Fruit fly (Drosophila melanogaster) whole organism, embryonic: ENCODE data around the gene GstO2.
A peak's percentile ranks its signal among the peaks of the same experiment; 100 is the strongest.

Experiments used
- Aef1 ChIP-seq: fragments of 200-800 bp; sonication (Bioruptor generic); IDR thresholded peaks from 3 replicates; pipeline ENCODE4 v1.3.6; 2022; ENCODE audit warnings: missing biosample characterization, missing genetic modification characterization
- CG10147 ChIP-seq: fragments of 200-800 bp; sonication (Bioruptor generic); optimal IDR thresholded peaks from 2 replicates; lab custom pipeline; 2019; ENCODE audit warnings: missing biosample characterization, mild to moderate bottlenecking, missing genetic modification characterization, moderate library complexity
- CG1024 ChIP-seq: fragments of 200-800 bp; sonication (Bioruptor generic); IDR thresholded peaks from 2 replicates; pipeline ENCODE4 v1.3.6; 2022; ENCODE audit warnings: missing biosample characterization, missing genetic modification characterization
- CG10274 ChIP-seq: fragments of 200-800 bp; sonication (Bioruptor generic); optimal IDR thresholded peaks from 3 replicates; lab custom pipeline; 2017; ENCODE audit warnings: missing biosample characterization, mild to moderate bottlenecking, missing genetic modification characterization
- CG10959 ChIP-seq: fragments of 200-800 bp; sonication (Bioruptor generic); IDR thresholded peaks from 2 replicates; pipeline ENCODE4 v1.3.6; 2022; ENCODE audit warnings: missing biosample characterization, missing genetic modification characterization
- CG11504 ChIP-seq: fragments of 200-800 bp; sonication (Bioruptor generic); optimal IDR thresholded peaks from 3 replicates; lab custom pipeline; 2019; ENCODE audit warnings: missing biosample characterization, mild to moderate bottlenecking, missing genetic modification characterization, moderate library complexity
- CG11695 ChIP-seq: fragments of 200-800 bp; sonication (Bioruptor generic); IDR thresholded peaks from 3 replicates; pipeline ENCODE4 v1.3.6; 2022; ENCODE audit warnings: missing biosample characterization, missing genetic modification characterization
- CG12236 ChIP-seq: fragments of 200-800 bp; sonication (Bioruptor generic); optimal IDR thresholded peaks from 2 replicates; lab custom pipeline; 2016; ENCODE audit warnings: missing biosample characterization, missing genetic modification characterization
- CG12299 ChIP-seq: fragments of 200-800 bp; sonication (Bioruptor generic); optimal IDR thresholded peaks from 2 replicates; lab custom pipeline; 2018; ENCODE audit warnings: missing biosample characterization, mild to moderate bottlenecking, missing genetic modification characterization
- CG12769 ChIP-seq: fragments of 200-800 bp; sonication (Bioruptor generic); optimal IDR thresholded peaks from 2 replicates; lab custom pipeline; 2019; ENCODE audit warnings: missing biosample characterization, mild to moderate bottlenecking, missing genetic modification characterization, moderate library complexity
- CG1529 ChIP-seq: fragments of 200-800 bp; sonication (Bioruptor generic); optimal IDR thresholded peaks from 3 replicates; lab custom pipeline; 2018; ENCODE audit warnings: missing biosample characterization, missing genetic modification characterization
- CG16813 ChIP-seq: fragments of 200-800 bp; sonication (Bioruptor generic); IDR thresholded peaks from 3 replicates; pipeline ENCODE4 v1.3.6; 2022; ENCODE audit warnings: missing biosample characterization, missing genetic modification characterization; ENCODE audit not compliant: partially characterized antibody
- CG17829 ChIP-seq: fragments of 200-800 bp; optimal IDR thresholded peaks from 2 replicates; lab custom pipeline; 2019; ENCODE audit warnings: missing biosample characterization, mild to moderate bottlenecking, missing genetic modification characterization, moderate library complexity
- CG18262 ChIP-seq: fragments of 200-800 bp; optimal IDR thresholded peaks from 3 replicates; lab custom pipeline; 2019; ENCODE audit warnings: missing biosample characterization, mild to moderate bottlenecking, missing genetic modification characterization, moderate library complexity
- CG18476 ChIP-seq: fragments of 200-800 bp; sonication (Bioruptor generic); optimal IDR thresholded peaks from 2 replicates; lab custom pipeline; 2016; ENCODE audit warnings: missing biosample characterization, mild to moderate bottlenecking, missing genetic modification characterization
- CG2875 ChIP-seq: fragments of 200-800 bp; sonication (Bioruptor generic); optimal IDR thresholded peaks from 2 replicates; lab custom pipeline; 2017; ENCODE audit warnings: missing biosample characterization, mild to moderate bottlenecking, missing genetic modification characterization, missing genetic modification reagents
- CG31224 ChIP-seq: fragments of 200-800 bp; sonication (Bioruptor generic); IDR thresholded peaks from 2 replicates; pipeline ENCODE4 v1.3.6; 2022; ENCODE audit warnings: missing biosample characterization, missing genetic modification characterization
- CG32532 ChIP-seq: fragments of 200-800 bp; sonication (Bioruptor generic); IDR thresholded peaks from 2 replicates; pipeline ENCODE4 v1.3.6; 2022; ENCODE audit warnings: missing biosample characterization, missing genetic modification characterization
- CG3726 ChIP-seq: fragments of 200-800 bp; sonication (Bioruptor generic); IDR thresholded peaks from 3 replicates; pipeline ENCODE4, ENCODE4 v1.3.6; 2022; ENCODE audit warnings: missing biosample characterization, missing genetic modification characterization
- CG3838 ChIP-seq: fragments of 200-800 bp; sonication (Bioruptor generic); optimal IDR thresholded peaks from 3 replicates; lab custom pipeline; 2016; ENCODE audit warnings: missing biosample characterization, missing genetic modification characterization
- CG5245 ChIP-seq: fragments of 200-800 bp; sonication (Bioruptor generic); optimal IDR thresholded peaks from 3 replicates; lab custom pipeline; 2016; ENCODE audit warnings: missing biosample characterization, missing genetic modification characterization
- CG6813 ChIP-seq: fragments of 200-800 bp; sonication (Bioruptor generic); optimal IDR thresholded peaks from 2 replicates; lab custom pipeline; 2017; ENCODE audit warnings: missing biosample characterization, missing genetic modification characterization, mild to moderate bottlenecking, moderate library complexity, missing genetic modification reagents
- CG7786 ChIP-seq: fragments of 200-800 bp; sonication (Bioruptor generic); optimal IDR thresholded peaks from 2 replicates; lab custom pipeline; 2016; ENCODE audit warnings: missing biosample characterization, missing genetic modification characterization
- CG8089 ChIP-seq: fragments of 200-800 bp; sonication (Bioruptor generic); optimal IDR thresholded peaks from 3 replicates; lab custom pipeline; 2016; ENCODE audit warnings: missing biosample characterization, missing genetic modification characterization
- D ChIP-seq, 2 experiments: fragments of 200-800 bp in 1 of 2; fragments of >200 bp in 1 of 2; sonication (Bioruptor generic) in 1 of 2; optimal IDR thresholded peaks; 2 replicates in 1 of 2; 3 replicates in 1 of 2; lab custom pipeline; 2017; ENCODE audit warnings: mild to moderate bottlenecking in 1 of 2, missing biosample characterization in 1 of 2, missing genetic modification characterization in 1 of 2, missing genetic modification reagents in 1 of 2
- Dip2 ChIP-seq: fragments of 200-800 bp; sonication (Bioruptor generic); IDR thresholded peaks from 2 replicates; pipeline ENCODE4 v1.3.6; 2022; ENCODE audit warnings: missing biosample characterization, missing genetic modification characterization
- Eip74EF ChIP-seq, 2 experiments: fragments of 200-800 bp in 1 of 2; fragments of >200 bp in 1 of 2; sonication (Bioruptor generic) in 1 of 2; optimal IDR thresholded peaks; 2 replicates each; lab custom pipeline; 2017 to 2019; ENCODE audit warnings: missing biosample characterization in 2 of 2, missing genetic modification characterization in 2 of 2, mild to moderate bottlenecking in 1 of 2, moderate library complexity in 1 of 2
- Gsc ChIP-seq: fragments of 200-800 bp; sonication (Bioruptor generic); IDR thresholded peaks from 2 replicates; pipeline ENCODE4 v1.3.6; 2022; ENCODE audit warnings: missing biosample characterization, missing genetic modification characterization
- HHEX ChIP-seq: fragments of 200-800 bp; sonication (Bioruptor generic); optimal IDR thresholded peaks from 3 replicates; lab custom pipeline; 2017; ENCODE audit warnings: missing biosample characterization, mild to moderate bottlenecking, missing genetic modification characterization, missing genetic modification reagents
- HmgZ ChIP-seq: fragments of 200-800 bp; sonication (Bioruptor generic); optimal IDR thresholded peaks from 2 replicates; lab custom pipeline; 2018; ENCODE audit warnings: missing biosample characterization, mild to moderate bottlenecking, missing genetic modification characterization
- NC2β ChIP-seq: fragments of 200-800 bp; sonication (Bioruptor generic); optimal IDR thresholded peaks from 2 replicates; lab custom pipeline; 2016; ENCODE audit warnings: missing biosample characterization, missing genetic modification characterization
- Neu2 ChIP-seq: fragments of 200-800 bp; sonication (Bioruptor generic); optimal IDR thresholded peaks from 3 replicates; lab custom pipeline; 2016; ENCODE audit warnings: missing biosample characterization, missing genetic modification characterization, borderline replicate concordance
- Optix ChIP-seq: fragments of 200-800 bp; sonication (Bioruptor generic); IDR thresholded peaks from 3 replicates; pipeline ENCODE4 v1.3.6; 2022; ENCODE audit warnings: missing biosample characterization, missing genetic modification characterization
- Usf ChIP-seq: fragments of 200-800 bp; sonication (Bioruptor generic); optimal IDR thresholded peaks from 2 replicates; lab custom pipeline; 2017; ENCODE audit warnings: missing genotype, missing biosample characterization, missing genetic modification characterization
- Vsx1 ChIP-seq: fragments of 200-800 bp; sonication (Bioruptor generic); optimal IDR thresholded peaks from 2 replicates; lab custom pipeline; 2017; ENCODE audit warnings: missing biosample characterization, mild to moderate bottlenecking, missing genetic modification characterization, missing genetic modification reagents
- bab2 ChIP-seq: fragments of 200-800 bp; sonication (Bioruptor generic); optimal IDR thresholded peaks from 2 replicates; lab custom pipeline; 2016; ENCODE audit warnings: missing biosample characterization, missing genetic modification characterization
- bbx ChIP-seq: fragments of 200-800 bp; sonication (Bioruptor generic); IDR thresholded peaks from 2 replicates; pipeline ENCODE4 v1.3.6; 2022; ENCODE audit warnings: missing biosample characterization, missing genetic modification characterization; ENCODE audit not compliant: partially characterized antibody
- bsh ChIP-seq, 2 experiments: fragments of 200-800 bp; sonication (Bioruptor generic); optimal IDR thresholded peaks; 2 replicates each; lab custom pipeline; 2017 to 2018; ENCODE audit warnings: mild to moderate bottlenecking in 2 of 2, missing biosample characterization in 2 of 2, missing genetic modification characterization in 2 of 2, moderate library complexity in 1 of 2
- chm ChIP-seq: fragments of 200-800 bp; sonication (Bioruptor generic); IDR thresholded peaks from 2 replicates; pipeline ENCODE4 v1.3.6; 2022; ENCODE audit warnings: missing biosample characterization, missing genetic modification characterization
- ham ChIP-seq: fragments of 200-800 bp; sonication (Bioruptor generic); IDR thresholded peaks from 2 replicates; pipeline ENCODE4 v1.3.6; 2022; ENCODE audit warnings: missing biosample characterization, missing genetic modification characterization
- hth ChIP-seq: fragments of >200 bp; optimal IDR thresholded peaks from 2 replicates; lab custom pipeline; 2017; ENCODE audit warnings: inconsistent platforms
- jigr1 ChIP-seq: fragments of 200-800 bp; sonication (Bioruptor generic); IDR thresholded peaks from 3 replicates; pipeline ENCODE4 v1.3.6; 2022; ENCODE audit warnings: missing biosample characterization, missing genetic modification characterization
- jumu ChIP-seq: fragments of 200-800 bp; sonication (Bioruptor generic); optimal IDR thresholded peaks from 3 replicates; lab custom pipeline; 2016; ENCODE audit warnings: missing biosample characterization, missing genetic modification characterization
- nom ChIP-seq: fragments of 200-800 bp; sonication (Bioruptor generic); optimal IDR thresholded peaks from 2 replicates; lab custom pipeline; 2017; ENCODE audit warnings: missing biosample characterization, missing genetic modification characterization, mild to moderate bottlenecking, moderate library complexity, missing genetic modification reagents
- peb ChIP-seq: fragments of 200-800 bp; sonication (Bioruptor generic); IDR thresholded peaks from 2 replicates; pipeline ENCODE4 v1.3.6; 2022; ENCODE audit warnings: missing biosample characterization, missing genetic modification characterization
- pfk ChIP-seq: fragments of 200-800 bp; sonication (Bioruptor generic); optimal IDR thresholded peaks from 2 replicates; lab custom pipeline; 2018; ENCODE audit warnings: missing biosample characterization, mild to moderate bottlenecking, missing genetic modification characterization, moderate library complexity
- pho ChIP-seq: fragments of 200-800 bp; sonication (Bioruptor generic); optimal IDR thresholded peaks from 2 replicates; lab custom pipeline; 2016; ENCODE audit warnings: missing biosample characterization, missing genetic modification characterization
- pzg ChIP-seq: fragments of 200-800 bp; sonication (Bioruptor generic); optimal IDR thresholded peaks from 3 replicates; lab custom pipeline; 2018; ENCODE audit warnings: missing biosample characterization, mild to moderate bottlenecking, missing genetic modification characterization, moderate library complexity
- stwl ChIP-seq: fragments of 200-800 bp; sonication (Bioruptor generic); optimal IDR thresholded peaks from 3 replicates; lab custom pipeline; 2018; ENCODE audit warnings: missing biosample characterization, mild to moderate bottlenecking, missing genetic modification characterization, moderate library complexity
- vnd ChIP-seq: fragments of 200-800 bp; sonication (Bioruptor generic); IDR thresholded peaks from 3 replicates; pipeline ENCODE4 v1.3.6; 2022; ENCODE audit warnings: missing biosample characterization, missing genetic modification characterization; ENCODE audit not compliant: partially characterized antibody
- z ChIP-seq: fragments of 200-800 bp; sonication (Bioruptor generic); IDR thresholded peaks from 3 replicates; pipeline ENCODE4 v1.3.6; 2022; ENCODE audit warnings: missing biosample characterization, missing genetic modification characterization

The GstO2 gene

dm6 chr3L:8544710-8545109 lies 21.4 kb upstream of the GstO2 start, which contains the start of gene rhea (continued):
- TF ChIP-seq pho (GFP tag; lab: Kevin White, UChicago): no peak
- TF ChIP-seq Eip74EF (GFP tag; optimal IDR thresholded peaks at IDR 0.05; lab: Kevin White, UChicago): no peak
- no peak for TF ChIP-seq CG10959 (GFP tag; lab: Robert Waterston, UW)
- TF ChIP-seq Neu2 (GFP tag; lab: Kevin White, UChicago): no peak
- TF ChIP-seq vnd (GFP tag; lab: Robert Waterston, UW): peak; percentile 59; the same call in 2 of the 3 replicates
- TF ChIP-seq chm (GFP tag; lab: Robert Waterston, UW): no peak
- no peak for TF ChIP-seq peb (GFP tag; lab: Robert Waterston, UW)
- no peak for TF ChIP-seq bab2 (GFP tag; lab: Kevin White, UChicago)
- TF ChIP-seq NC2β (GFP tag; lab: Kevin White, UChicago): no peak
- peak; percentile 77 for TF ChIP-seq bbx (GFP tag; lab: Robert Waterston, UW)
- TF ChIP-seq CG11504 (tag; lab: Kevin White, UChicago): peak; percentile 33
- TF ChIP-seq HmgZ: peak; percentile 52
- no peak for TF ChIP-seq CG3726
- no peak for TF ChIP-seq nom (GFP tag; lab: Kevin White, UChicago)
- TF ChIP-seq Gsc (GFP tag; lab: Robert Waterston, UW): no peak
- no peak for TF ChIP-seq CG7786 (GFP tag; lab: Kevin White, UChicago)
- no peak for TF ChIP-seq HHEX
- peak; percentile 34 for TF ChIP-seq CG18262
- TF ChIP-seq CG2875 (GFP tag; lab: Kevin White, UChicago): no peak
- no peak for TF ChIP-seq z (GFP tag; lab: Robert Waterston, UW)
- no peak for TF ChIP-seq CG8089
- TF ChIP-seq CG5245 (GFP tag; lab: Kevin White, UChicago): no peak
- 0 out of 2 replicates have a peak, but pooled peaks have one; percentile 34 for TF ChIP-seq CG32532 (GFP tag; lab: Robert Waterston, UW)
- TF ChIP-seq CG12299 (tag; lab: Kevin White, UChicago): no peak
- TF ChIP-seq D (optimal IDR thresholded peaks at IDR 0.05; lab: Kevin White, UChicago): no peak
- TF ChIP-seq D (GFP tag; optimal IDR thresholded peaks at IDR 0.05; lab: Kevin White, UChicago): no peak
- TF ChIP-seq CG6813: no peak
- no peak for TF ChIP-seq CG1529 (GFP tag; lab: Kevin White, UChicago)
- TF ChIP-seq CG16813 (GFP tag; lab: Robert Waterston, UW): peak; percentile 77
- TF ChIP-seq bsh (GFP tag; optimal IDR thresholded peaks at IDR 0.05; lab: Kevin White, UChicago): no peak
- no peak for TF ChIP-seq CG12769 (tag; lab: Kevin White, UChicago)
- peak; percentile 24 for TF ChIP-seq CG18476
- TF ChIP-seq CG10274 (GFP tag; lab: Kevin White, UChicago): no peak
- TF ChIP-seq CG17829 (tag; lab: Kevin White, UChicago): peak; percentile 57
- TF ChIP-seq CG10147 (GFP tag; lab: Kevin White, UChicago): no peak
- TF ChIP-seq Usf (GFP tag; lab: Kevin White, UChicago): no peak
- no peak for TF ChIP-seq CG12236 (GFP tag; lab: Kevin White, UChicago)
- TF ChIP-seq jigr1 (GFP tag; lab: Robert Waterston, UW): no peak
- TF ChIP-seq stwl (tag; lab: Kevin White, UChicago): peak; percentile 53
- TF ChIP-seq Optix (GFP tag; lab: Robert Waterston, UW): no peak
- TF ChIP-seq CG31224 (GFP tag; lab: Robert Waterston, UW): no peak
- TF ChIP-seq hth (lab: Kevin White, UChicago): no peak
- no peak for TF ChIP-seq ham (GFP tag; lab: Robert Waterston, UW)
- TF ChIP-seq jumu: no peak
- no peak for TF ChIP-seq CG11695 (GFP tag; lab: Robert Waterston, UW)
- peak; percentile 70 for TF ChIP-seq pzg (GFP tag; lab: Kevin White, UChicago)
- TF ChIP-seq CG1024 (GFP tag; lab: Robert Waterston, UW): no peak
- TF ChIP-seq CG3838 (GFP tag; lab: Kevin White, UChicago): no peak
- TF ChIP-seq pfk (GFP tag; lab: Kevin White, UChicago): no peak
- peak; percentile 28 for TF ChIP-seq Vsx1 (GFP tag; lab: Kevin White, UChicago)
- no peak for TF ChIP-seq Dip2
- no peak for TF ChIP-seq Aef1 (GFP tag; lab: Robert Waterston, UW)
